Worm (Caenorhabditis elegans) whole organism, young adult: ENCODE data around the gene ZK418.2.
A peak's percentile ranks its signal among the peaks of the same experiment; 100 is the strongest.

ENCODE experiments used
- D2030.7 ChIP-seq: fragments of 200-800 bp; sonication (Bioruptor generic); IDR thresholded peaks from 2 replicates; pipeline ENCODE4 v1.3.6; 2022; ENCODE audit warnings: missing genetic modification reagents, missing genetic modification characterization, missing compliant biosample characterization
- F22D6.2 ChIP-seq: sonication (generic microtip); optimal IDR thresholded peaks from 2 replicates; lab custom pipeline; 2016; ENCODE audit warnings: mild to moderate bottlenecking, missing genetic modification characterization, missing compliant biosample characterization
- F23B12.7 ChIP-seq: sonication (generic microtip); optimal IDR thresholded peaks from 2 replicates; lab custom pipeline; 2017; ENCODE audit warnings: missing genetic modification characterization, mild to moderate bottlenecking, missing compliant biosample characterization, antibody characterized with exemption, moderate library complexity; ENCODE audit not compliant: insufficient read depth
- F39B2.1 ChIP-seq: fragments of 200-800 bp; sonication (Bioruptor generic); IDR thresholded peaks from 2 replicates; pipeline ENCODE4 v1.3.6; 2022; ENCODE audit warnings: missing genetic modification reagents, missing genetic modification characterization, missing compliant biosample characterization
- F57C9.4 ChIP-seq: sonication (generic microtip); optimal IDR thresholded peaks from 2 replicates; lab custom pipeline; 2017; ENCODE audit warnings: mild to moderate bottlenecking, missing genetic modification characterization, missing compliant biosample characterization
- T26A5.8 ChIP-seq: sonication (generic microtip); optimal IDR thresholded peaks from 2 replicates; lab custom pipeline; 2016; ENCODE audit warnings: missing genetic modification characterization, missing compliant biosample characterization
- Y95B8A.8 ChIP-seq: fragments of 200-800 bp; sonication (Bioruptor generic); IDR thresholded peaks from 2 replicates; pipeline ENCODE4 v1.3.6; 2022; ENCODE audit warnings: missing genetic modification reagents, missing genetic modification characterization, missing compliant biosample characterization
- aptf-2 ChIP-seq: fragments of 200-800 bp; sonication (Bioruptor generic); conservative IDR thresholded peaks from 2 replicates; pipeline ENCODE4 v1.3.6; 2022; ENCODE audit warnings: missing genetic modification reagents, missing genetic modification characterization, missing compliant biosample characterization
- bed-2 ChIP-seq: fragments of 200-800 bp; sonication (Bioruptor generic); IDR thresholded peaks from 2 replicates; pipeline ENCODE4 v1.3.6; 2022; ENCODE audit warnings: missing genetic modification reagents, missing genetic modification characterization, missing compliant biosample characterization
- cebp-1 ChIP-seq, 2 experiments: fragments of 200-800 bp in 1 of 2; sonication (Bioruptor generic) in 1 of 2; sonication (generic microtip) in 1 of 2; IDR thresholded peaks in 1 of 2; optimal IDR thresholded peaks in 1 of 2; 2 replicates each; pipeline versions ENCODE4 v1.3.6 to Lab custom; 2017 to 2022; ENCODE audit warnings: missing compliant biosample characterization in 2 of 2, missing genetic modification characterization in 2 of 2, mild to moderate bottlenecking in 1 of 2, missing genetic modification reagents in 1 of 2, moderate library complexity in 1 of 2
- ceh-79 ChIP-seq: sonication (generic microtip); optimal IDR thresholded peaks from 2 replicates; lab custom pipeline; 2017; ENCODE audit warnings: mild to moderate bottlenecking, missing genetic modification characterization, missing compliant biosample characterization
- ceh-91 ChIP-seq: fragments of 200-800 bp; sonication (Bioruptor generic); IDR thresholded peaks from 2 replicates; pipeline ENCODE4 v1.3.6; 2022; ENCODE audit warnings: missing genetic modification reagents, missing genetic modification characterization, missing compliant biosample characterization
- die-1 ChIP-seq: sonication (generic microtip); optimal IDR thresholded peaks from 2 replicates; lab custom pipeline; 2016; ENCODE audit warnings: missing genotype, mild to moderate bottlenecking, missing genetic modification characterization, missing compliant biosample characterization
- dox-1 ChIP-seq: fragments of 200-800 bp; sonication (Bioruptor generic); IDR thresholded peaks from 2 replicates; pipeline ENCODE4 v1.3.6; 2022; ENCODE audit warnings: missing genetic modification reagents, missing genetic modification characterization, missing compliant biosample characterization
- dpff-1 ChIP-seq: sonication (generic microtip); optimal IDR thresholded peaks from 2 replicates; lab custom pipeline; 2017; ENCODE audit warnings: mild to moderate bottlenecking, missing genetic modification characterization, missing compliant biosample characterization
- dpl-1 ChIP-seq: fragments of 150-350 bp; optimal IDR thresholded peaks from 2 replicates; lab custom pipeline; 2014; ENCODE audit warnings: missing biosample characterization, missing genetic modification reagents, missing genetic modification characterization
- egl-18 ChIP-seq: fragments of 200-800 bp; sonication (Bioruptor generic); IDR thresholded peaks from 2 replicates; pipeline ENCODE4 v1.3.6; 2022; ENCODE audit warnings: missing genetic modification reagents, missing genetic modification characterization, missing compliant biosample characterization
- lin-26 ChIP-seq: fragments of 200-800 bp; sonication (Bioruptor generic); IDR thresholded peaks from 2 replicates; pipeline ENCODE4 v1.3.6; 2022; ENCODE audit warnings: missing genetic modification reagents, missing genetic modification characterization, missing compliant biosample characterization
- lin-35 ChIP-seq, 3 experiments: fragments of 150-350 bp in 2 of 3; sonication (generic microtip) in 1 of 3; optimal IDR thresholded peaks; 2 replicates each; lab custom pipeline; 2014 to 2018; ENCODE audit warnings: missing biosample characterization in 3 of 3, missing genetic modification characterization in 3 of 3, missing genetic modification reagents in 3 of 3
- lin-40 ChIP-seq: sonication (generic microtip); optimal IDR thresholded peaks from 2 replicates; lab custom pipeline; 2016; ENCODE audit warnings: missing genetic modification characterization, mild to moderate bottlenecking, missing compliant biosample characterization, missing genotype, missing genetic modification reagents
- lsl-1 ChIP-seq: fragments of 200-800 bp; sonication (Bioruptor generic); optimal IDR thresholded peaks from 2 replicates; lab custom pipeline; 2018; ENCODE audit warnings: mild to moderate bottlenecking, missing genetic modification characterization, moderate library complexity, missing compliant biosample characterization
- lsy-27 ChIP-seq: sonication (generic microtip); optimal IDR thresholded peaks from 2 replicates; lab custom pipeline; 2017; ENCODE audit warnings: missing genetic modification characterization, mild to moderate bottlenecking, missing compliant biosample characterization, antibody characterized with exemption, missing genotype, borderline replicate concordance; ENCODE audit not compliant: insufficient read depth
- mcd-1 ChIP-seq: fragments of 200-800 bp; sonication (Bioruptor generic); IDR thresholded peaks from 2 replicates; pipeline ENCODE4 v1.3.6; 2022; ENCODE audit warnings: missing genetic modification reagents, missing genetic modification characterization, missing compliant biosample characterization
- nfya-1 ChIP-seq: sonication (generic microtip); optimal IDR thresholded peaks from 2 replicates; lab custom pipeline; 2017; ENCODE audit warnings: antibody characterized with exemption, missing compliant biosample characterization, missing genetic modification characterization, borderline replicate concordance; ENCODE audit not compliant: insufficient read depth
- nfya-2 ChIP-seq: fragments of 200-800 bp; sonication (Bioruptor generic); IDR thresholded peaks from 2 replicates; pipeline ENCODE4 v1.3.6; 2022; ENCODE audit warnings: missing genetic modification reagents, missing genetic modification characterization, missing compliant biosample characterization
- nfyb-1 ChIP-seq: fragments of 200-800 bp; sonication (Bioruptor generic); IDR thresholded peaks from 2 replicates; pipeline ENCODE4 v1.3.6; 2022; ENCODE audit warnings: missing genetic modification reagents, missing genetic modification characterization, missing compliant biosample characterization
- repo-1 ChIP-seq: sonication (generic microtip); optimal IDR thresholded peaks from 2 replicates; lab custom pipeline; 2017; ENCODE audit warnings: mild to moderate bottlenecking, missing genetic modification characterization, missing compliant biosample characterization
- sdz-38 ChIP-seq: sonication (generic microtip); optimal IDR thresholded peaks from 2 replicates; lab custom pipeline; 2016; ENCODE audit warnings: missing genotype, missing genetic modification characterization, missing compliant biosample characterization
- snpc-1.3 ChIP-seq: sonication (generic microtip); optimal IDR thresholded peaks from 2 replicates; lab custom pipeline; 2017; ENCODE audit warnings: missing genetic modification characterization, mild to moderate bottlenecking, missing compliant biosample characterization, antibody characterized with exemption, moderate library complexity, missing genotype, missing genetic modification reagents; ENCODE audit not compliant: insufficient read depth
- snpc-4 ChIP-seq, 5 experiments: fragments of 150-350 bp in 1 of 5; sonication (generic microtip) in 4 of 5; optimal IDR thresholded peaks; 2 replicates each; lab custom pipeline; 2014 to 2018; ENCODE audit warnings: missing genetic modification characterization in 5 of 5, missing biosample characterization in 3 of 5, antibody characterized with exemption in 2 of 5, mild to moderate bottlenecking in 2 of 5, missing compliant biosample characterization in 2 of 5, missing genotype in 2 of 5, moderate library complexity in 2 of 5, missing genetic modification reagents in 1 of 5
- somi-1 ChIP-seq: fragments of 200-800 bp; sonication (Bioruptor generic); optimal IDR thresholded peaks from 2 replicates; lab custom pipeline; 2018; ENCODE audit warnings: mild to moderate bottlenecking, missing genetic modification characterization, missing compliant biosample characterization

The ZK418.2 gene

ce11 chrIII:7068520-7069113 lies 22.5 kb upstream of the ZK418.2 start, which contains the start of the genes ubc-18 and R01H2.8 (continued):
- peak; percentile 48; the same call in 1 of the 2 replicates for TF ChIP-seq ceh-91 (GFP tag; lab: Robert Waterston, UW)
- TF ChIP-seq lsy-27 (tag; lab: Kevin White, UChicago) = no peak
- no peak for TF ChIP-seq F39B2.1 (GFP tag; lab: Robert Waterston, UW)
- TF ChIP-seq lsl-1 (GFP tag; lab: Kevin White, UChicago) = peak; percentile 18
- no peak for TF ChIP-seq ceh-79
- no peak for TF ChIP-seq bed-2 (GFP tag; lab: Robert Waterston, UW)
- peak; percentile 39; the same call in 1 of the 2 replicates for TF ChIP-seq mcd-1 (GFP tag; lab: Robert Waterston, UW)
- TF ChIP-seq F23B12.7 (tag; lab: Kevin White, UChicago) = no peak
- TF ChIP-seq, all 124 proteins: peak for 11

ce11 chrIII:7069981-7070380 lies 21.2 kb upstream of the ZK418.2 start, which contains the start of gene tmem-17:
Gene tmem-17, plus strand, starts transcription at chrIII:7070281.
- no peak for TF ChIP-seq sdz-38
- no peak for TF ChIP-seq dpl-1
- TF ChIP-seq somi-1 = no peak
- no peak for TF ChIP-seq lin-40 (tag; lab: Kevin White, UChicago)
- TF ChIP-seq snpc-1.3 (tag; lab: Kevin White, UChicago) = no peak
- no peak for TF ChIP-seq Y95B8A.8 (GFP tag; lab: Robert Waterston, UW)
- no peak for TF ChIP-seq die-1 (tag; lab: Kevin White, UChicago)
- TF ChIP-seq dox-1 = no peak
- no peak for TF ChIP-seq F22D6.2 (tag; lab: Kevin White, UChicago)
- no peak for TF ChIP-seq cebp-1 (GFP tag; IDR thresholded peaks at IDR 0.05; lab: Robert Waterston, UW)
- no peak for TF ChIP-seq cebp-1 (tag; optimal IDR thresholded peaks at IDR 0.05; lab: Kevin White, UChicago)

DNA sequence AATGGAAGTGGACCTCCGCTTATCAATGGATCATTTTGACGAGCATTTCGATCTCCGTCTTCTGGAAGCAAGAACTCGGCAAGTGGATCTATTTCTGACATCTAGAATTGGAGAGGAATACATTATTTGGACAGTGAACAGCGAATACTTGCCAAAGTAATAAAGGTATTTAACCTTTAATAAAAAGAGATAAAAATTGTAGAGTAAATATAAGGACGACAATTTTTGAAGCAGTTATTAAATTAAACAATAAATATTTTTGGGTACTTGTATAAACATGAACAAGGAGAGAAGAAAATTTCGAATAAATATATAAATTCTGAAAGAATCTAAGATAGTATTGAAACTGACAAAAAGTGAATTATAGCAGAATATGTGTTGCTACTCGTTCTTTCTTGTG lies 18.7 kb upstream of the ZK418.2 start, which contains the start of gene lin-37:
Gene lin-37 (minus strand): TSS at position 101 of the 400 bp plus-strand sequence.
- TF ChIP-seq F57C9.4 (tag; lab: Kevin White, UChicago) = no peak
- no peak for TF ChIP-seq snpc-4 (GFP tag; optimal IDR thresholded peaks at IDR 0.05; lab: Kevin White, UChicago)
- no peak for TF ChIP-seq snpc-4 (tag; optimal IDR thresholded peaks at IDR 0.05; lab: Kevin White, UChicago)
- no peak for TF ChIP-seq F39B2.1 (GFP tag; lab: Robert Waterston, UW)
- TF ChIP-seq nfya-2 = no peak
- no peak for TF ChIP-seq dpff-1
- TF ChIP-seq lin-26 = no peak
- no peak for TF ChIP-seq lin-35 (GFP tag; optimal IDR thresholded peaks at IDR 0.05; lab: Kevin White, UChicago)
- TF ChIP-seq aptf-2 (GFP tag; lab: Robert Waterston, UW) = no peak
- TF ChIP-seq nfya-1 (tag; lab: Kevin White, UChicago) = no peak
- TF ChIP-seq T26A5.8 (tag; lab: Kevin White, UChicago) = no peak
- no peak for TF ChIP-seq cebp-1 (GFP tag; IDR thresholded peaks at IDR 0.05; lab: Robert Waterston, UW)
- no peak for TF ChIP-seq cebp-1 (tag; optimal IDR thresholded peaks at IDR 0.05; lab: Kevin White, UChicago)
- TF ChIP-seq repo-1 (tag; lab: Kevin White, UChicago) = no peak
- TF ChIP-seq bed-2 (GFP tag; lab: Robert Waterston, UW) = no peak
- TF ChIP-seq ceh-79 = no peak
- no peak for TF ChIP-seq ceh-91 (GFP tag; lab: Robert Waterston, UW)
- no peak for TF ChIP-seq nfyb-1 (GFP tag; lab: Robert Waterston, UW)
- no peak for TF ChIP-seq D2030.7 (GFP tag; lab: Robert Waterston, UW)
- no peak for TF ChIP-seq egl-18 (GFP tag; lab: Robert Waterston, UW)
